Worm (Caenorhabditis elegans) whole organism, young adult: ENCODE measurements around the gene nep-25.
"Not testable (repeated sequence)": the region's sequence is repeated elsewhere in the genome, so short reads cannot be mapped to it uniquely, and the experiment has no call there.

Source experiments
- B0019.2 ChIP-seq: fragments of 200-800 bp; sonication (Bioruptor generic); conservative IDR thresholded peaks from 2 replicates; pipeline ENCODE4 v1.3.6; 2022; ENCODE audit warnings: missing genetic modification reagents, missing genetic modification characterization, missing compliant biosample characterization
- B0035.1 ChIP-seq: sonication (generic microtip); optimal IDR thresholded peaks from 2 replicates; lab custom pipeline; 2016; ENCODE audit warnings: missing genetic modification characterization, mild to moderate bottlenecking, missing compliant biosample characterization, missing genotype, missing genetic modification reagents
- D2030.7 ChIP-seq: fragments of 200-800 bp; sonication (Bioruptor generic); IDR thresholded peaks from 2 replicates; pipeline ENCODE4 v1.3.6; 2022; ENCODE audit warnings: missing genetic modification reagents, missing genetic modification characterization, missing compliant biosample characterization
- F39B2.1 ChIP-seq: fragments of 200-800 bp; sonication (Bioruptor generic); IDR thresholded peaks from 2 replicates; pipeline ENCODE4 v1.3.6; 2022; ENCODE audit warnings: missing genetic modification reagents, missing genetic modification characterization, missing compliant biosample characterization
- F55B11.4 ChIP-seq: sonication (generic microtip); optimal IDR thresholded peaks from 2 replicates; lab custom pipeline; 2016; ENCODE audit warnings: missing compliant biosample characterization, missing genetic modification characterization, borderline replicate concordance; ENCODE audit not compliant: insufficient read depth
- K11D2.4 ChIP-seq: fragments of 200-800 bp; sonication (Bioruptor generic); IDR thresholded peaks from 2 replicates; pipeline ENCODE4 v1.3.6; 2022; ENCODE audit warnings: missing genetic modification reagents, missing genetic modification characterization, missing compliant biosample characterization
- K12H6.12 ChIP-seq: fragments of 200-800 bp; sonication (Bioruptor generic); optimal IDR thresholded peaks from 2 replicates; lab custom pipeline; 2018; ENCODE audit warnings: mild to moderate bottlenecking, missing genetic modification characterization, missing compliant biosample characterization
- T26A5.8 ChIP-seq: sonication (generic microtip); optimal IDR thresholded peaks from 2 replicates; lab custom pipeline; 2016; ENCODE audit warnings: missing genetic modification characterization, missing compliant biosample characterization
- Y53F4B.3 ChIP-seq: fragments of 200-800 bp; sonication (Bioruptor generic); IDR thresholded peaks from 2 replicates; pipeline ENCODE4 v1.3.6; 2022; ENCODE audit warnings: missing genetic modification reagents, missing genetic modification characterization, missing compliant biosample characterization
- Y95B8A.8 ChIP-seq: fragments of 200-800 bp; sonication (Bioruptor generic); IDR thresholded peaks from 2 replicates; pipeline ENCODE4 v1.3.6; 2022; ENCODE audit warnings: missing genetic modification reagents, missing genetic modification characterization, missing compliant biosample characterization
- aptf-2 ChIP-seq: fragments of 200-800 bp; sonication (Bioruptor generic); conservative IDR thresholded peaks from 2 replicates; pipeline ENCODE4 v1.3.6; 2022; ENCODE audit warnings: missing genetic modification reagents, missing genetic modification characterization, missing compliant biosample characterization
- ceh-58 ChIP-seq: fragments of 200-800 bp; sonication (Bioruptor generic); IDR thresholded peaks from 2 replicates; pipeline ENCODE4 v1.3.6; 2022; ENCODE audit warnings: missing genetic modification characterization, missing compliant biosample characterization
- chd-7 ChIP-seq: sonication (generic microtip); optimal IDR thresholded peaks from 2 replicates; lab custom pipeline; 2016; ENCODE audit warnings: mild to moderate bottlenecking, missing genetic modification characterization, moderate library complexity, missing compliant biosample characterization
- die-1 ChIP-seq: sonication (generic microtip); optimal IDR thresholded peaks from 2 replicates; lab custom pipeline; 2016; ENCODE audit warnings: missing genotype, mild to moderate bottlenecking, missing genetic modification characterization, missing compliant biosample characterization
- dox-1 ChIP-seq: fragments of 200-800 bp; sonication (Bioruptor generic); IDR thresholded peaks from 2 replicates; pipeline ENCODE4 v1.3.6; 2022; ENCODE audit warnings: missing genetic modification reagents, missing genetic modification characterization, missing compliant biosample characterization
- egl-44 ChIP-seq: fragments of 200-800 bp; sonication (Bioruptor generic); IDR thresholded peaks from 2 replicates; pipeline ENCODE4 v1.3.6; 2022; ENCODE audit warnings: missing genetic modification reagents, missing genetic modification characterization, missing compliant biosample characterization
- ekl-4 ChIP-seq: fragments of 200-800 bp; sonication (Bioruptor generic); IDR thresholded peaks from 2 replicates; pipeline ENCODE4 v1.3.6; 2022; ENCODE audit warnings: missing genetic modification reagents, missing genetic modification characterization, missing compliant biosample characterization
- ets-4 ChIP-seq: fragments of 200-800 bp; sonication (Bioruptor generic); optimal IDR thresholded peaks from 2 replicates; lab custom pipeline; 2018; ENCODE audit warnings: mild to moderate bottlenecking, missing genetic modification characterization, missing compliant biosample characterization
- him-1 ChIP-seq: sonication (generic microtip); optimal IDR thresholded peaks from 2 replicates; lab custom pipeline; 2016; ENCODE audit warnings: missing genotype, missing genetic modification reagents, missing genetic modification characterization, missing compliant biosample characterization
- hmg-1.2 ChIP-seq: fragments of 200-800 bp; sonication (Bioruptor generic); IDR thresholded peaks from 2 replicates; pipeline ENCODE4 v1.3.6; 2022; ENCODE audit warnings: missing genetic modification reagents, missing genetic modification characterization, missing compliant biosample characterization
- hrde-1 ChIP-seq: sonication (generic microtip); optimal IDR thresholded peaks from 2 replicates; lab custom pipeline; 2016; ENCODE audit warnings: missing genetic modification characterization, mild to moderate bottlenecking, missing compliant biosample characterization, moderate library complexity, missing genotype, missing genetic modification reagents, borderline replicate concordance
- let-526 ChIP-seq: fragments of 200-800 bp; sonication (Bioruptor generic); IDR thresholded peaks from 2 replicates; pipeline ENCODE4 v1.3.6; 2022; ENCODE audit warnings: missing genetic modification reagents, missing genetic modification characterization, missing compliant biosample characterization
- lin-26 ChIP-seq: fragments of 200-800 bp; sonication (Bioruptor generic); IDR thresholded peaks from 2 replicates; pipeline ENCODE4 v1.3.6; 2022; ENCODE audit warnings: missing genetic modification reagents, missing genetic modification characterization, missing compliant biosample characterization
- lin-54 ChIP-seq: fragments of 200-800 bp; sonication (Bioruptor generic); optimal IDR thresholded peaks from 2 replicates; lab custom pipeline; 2018; ENCODE audit warnings: mild to moderate bottlenecking, missing genetic modification characterization, missing compliant biosample characterization
- lir-1 ChIP-seq: fragments of 200-800 bp; sonication (Bioruptor generic); conservative IDR thresholded peaks from 2 replicates; pipeline ENCODE4 v1.3.6; 2022; ENCODE audit warnings: missing genetic modification reagents, missing genetic modification characterization, missing compliant biosample characterization
- madf-3 ChIP-seq: fragments of 200-800 bp; sonication (Bioruptor generic); IDR thresholded peaks from 2 replicates; pipeline ENCODE4 v1.3.6; 2022; ENCODE audit warnings: missing genetic modification reagents, missing genetic modification characterization, missing compliant biosample characterization
- madf-6 ChIP-seq: fragments of 200-800 bp; sonication (Bioruptor generic); IDR thresholded peaks from 2 replicates; pipeline ENCODE4 v1.3.6; 2022; ENCODE audit warnings: missing genetic modification reagents, missing genetic modification characterization, missing compliant biosample characterization
- madf-8 ChIP-seq: fragments of 200-800 bp; sonication (Bioruptor generic); conservative IDR thresholded peaks from 2 replicates; pipeline ENCODE4 v1.3.6; 2022; ENCODE audit warnings: missing genetic modification reagents, missing genetic modification characterization, missing compliant biosample characterization
- mcd-1 ChIP-seq: fragments of 200-800 bp; sonication (Bioruptor generic); IDR thresholded peaks from 2 replicates; pipeline ENCODE4 v1.3.6; 2022; ENCODE audit warnings: missing genetic modification reagents, missing genetic modification characterization, missing compliant biosample characterization
- mes-4 ChIP-seq: sonication (generic microtip); optimal IDR thresholded peaks from 2 replicates; lab custom pipeline; 2016; ENCODE audit warnings: missing genotype, missing genetic modification characterization, missing compliant biosample characterization
- nfya-2 ChIP-seq: fragments of 200-800 bp; sonication (Bioruptor generic); IDR thresholded peaks from 2 replicates; pipeline ENCODE4 v1.3.6; 2022; ENCODE audit warnings: missing genetic modification reagents, missing genetic modification characterization, missing compliant biosample characterization
- nfyb-1 ChIP-seq: fragments of 200-800 bp; sonication (Bioruptor generic); IDR thresholded peaks from 2 replicates; pipeline ENCODE4 v1.3.6; 2022; ENCODE audit warnings: missing genetic modification reagents, missing genetic modification characterization, missing compliant biosample characterization
- nhr-27 ChIP-seq: fragments of 200-800 bp; sonication (Bioruptor generic); optimal IDR thresholded peaks from 2 replicates; lab custom pipeline; 2018; ENCODE audit warnings: mild to moderate bottlenecking, missing genetic modification characterization, moderate library complexity, missing compliant biosample characterization
- nhr-80 ChIP-seq: sonication (generic microtip); optimal IDR thresholded peaks from 2 replicates; lab custom pipeline; 2016; ENCODE audit warnings: missing genetic modification characterization, missing compliant biosample characterization
- nhr-90 ChIP-seq: sonication (generic microtip); optimal IDR thresholded peaks from 2 replicates; lab custom pipeline; 2016; ENCODE audit warnings: missing genotype, mild to moderate bottlenecking, missing genetic modification characterization, missing compliant biosample characterization
- pbrm-1 ChIP-seq: fragments of 200-800 bp; sonication (Bioruptor generic); IDR thresholded peaks from 2 replicates; pipeline ENCODE4 v1.3.6; 2022; ENCODE audit warnings: missing genetic modification reagents, missing genetic modification characterization, missing compliant biosample characterization
- rcor-1 ChIP-seq: fragments of 200-800 bp; sonication (Bioruptor generic); IDR thresholded peaks from 2 replicates; pipeline ENCODE4 v1.3.6; 2022; ENCODE audit warnings: missing genetic modification reagents, missing genetic modification characterization, missing compliant biosample characterization
- ztf-22 ChIP-seq: fragments of 200-800 bp; sonication (Bioruptor generic); optimal IDR thresholded peaks from 2 replicates; lab custom pipeline; 2018; ENCODE audit warnings: mild to moderate bottlenecking, missing genetic modification characterization, moderate library complexity, missing compliant biosample characterization
- ztf-28 ChIP-seq: fragments of 200-800 bp; sonication (Bioruptor generic); IDR thresholded peaks from 2 replicates; pipeline ENCODE4 v1.3.6; 2022; ENCODE audit warnings: missing genetic modification reagents, missing genetic modification characterization, missing compliant biosample characterization

nep-25 gene

DNA sequence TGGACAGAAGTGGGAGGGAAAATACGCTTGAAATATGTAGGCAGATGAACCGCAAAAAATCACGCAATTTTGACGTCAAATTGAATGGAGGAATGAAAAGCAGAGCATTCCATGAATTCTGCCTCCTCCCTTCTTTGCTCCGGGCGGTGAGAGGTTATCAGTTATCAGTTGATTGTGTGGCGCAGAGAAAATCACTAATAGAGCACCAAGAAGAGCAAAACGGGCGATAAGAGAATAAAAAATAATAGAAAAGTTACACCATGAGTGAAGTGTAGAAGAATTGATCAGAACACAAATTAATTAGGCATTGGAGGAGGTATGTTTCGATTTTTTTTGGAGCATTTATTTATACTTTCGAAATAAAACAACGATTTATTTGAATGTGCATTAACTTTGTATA lies 35.5 kb upstream of the nep-25 start:
- no peak for TF ChIP-seq B0035.1
- no peak for TF ChIP-seq B0019.2
- TF ChIP-seq nfyb-1 (GFP tag; lab: Robert Waterston, UW), result 0 out of 2 replicates have a peak, but pooled peaks have one; percentile 13
- no peak for TF ChIP-seq T26A5.8
- TF ChIP-seq chd-7 (tag; lab: Kevin White, UChicago), result no peak
- no peak for TF ChIP-seq madf-3
- TF ChIP-seq ceh-58 (GFP tag; lab: Robert Waterston, UW), result no peak
- TF ChIP-seq nhr-80 (tag; lab: Kevin White, UChicago), result peak; percentile 92
- TF ChIP-seq him-1 (tag; lab: Kevin White, UChicago), result no peak
- TF ChIP-seq mes-4, result no peak
- no peak for TF ChIP-seq K12H6.12
- TF ChIP-seq dox-1 (GFP tag; lab: Robert Waterston, UW), result peak; percentile 33; the same call in 1 of the 2 replicates

DNA sequence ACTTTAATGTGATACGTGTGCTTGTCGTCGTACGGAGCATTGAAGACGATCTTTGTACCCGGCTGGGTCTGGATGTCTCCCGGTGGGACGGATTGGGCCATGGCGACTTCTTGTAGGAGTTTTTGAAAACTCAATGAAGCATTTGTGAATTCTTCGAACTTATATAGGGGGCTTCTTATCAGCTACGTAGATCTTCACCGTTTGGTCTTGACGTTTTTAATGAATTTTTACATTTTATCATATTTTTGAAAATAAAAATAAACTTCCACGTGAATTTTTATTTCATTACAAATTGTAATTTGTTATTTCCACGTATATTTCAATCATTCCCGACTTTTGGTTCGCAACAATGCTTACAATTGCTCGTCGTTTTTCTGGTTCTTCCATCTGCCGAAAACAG lies 31.8 kb upstream of the nep-25 start, which contains the start of the genes msp-64 and ZK1248.5:
msp-64 (minus strand) TSS at position 101 of the 400 bp plus-strand sequence.
ZK1248.5 (plus strand) TSS at position 285 of the 400 bp plus-strand sequence.
- no peak for TF ChIP-seq ets-4 (GFP tag; lab: Kevin White, UChicago)

- not testable (repeated sequence) for TF ChIP-seq hrde-1 (tag; lab: Kevin White, UChicago); rcor-1; egl-44
Observed at ce11 chrII:5815382-5815781, 26.7 kb upstream of the nep-25 start, which contains the start of gene wago-5. TSS of gene wago-5 (minus strand) at chrII:5815482.

DNA sequence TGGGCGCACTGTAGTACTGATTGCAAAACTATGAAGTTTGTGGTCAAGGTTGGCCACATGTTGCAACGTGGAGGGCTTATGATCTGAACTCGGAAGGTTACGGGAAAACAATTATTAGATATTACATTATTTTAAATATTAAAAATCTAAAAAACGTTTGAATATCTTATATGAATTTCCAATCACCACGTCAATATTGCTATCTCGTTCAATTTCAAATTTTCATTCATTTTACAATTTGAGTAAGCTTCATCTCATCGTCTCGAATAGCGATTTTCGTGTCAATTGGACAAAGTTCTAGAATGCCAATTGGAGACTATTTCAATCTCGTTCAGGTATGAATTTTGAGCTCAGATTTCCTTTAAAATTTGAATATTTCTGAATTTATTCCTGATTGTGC lies 25.7 kb upstream of the nep-25 start, which contains the start of gene ZK1248.20:
ZK1248.20 (plus strand) TSS at position 301 of the 400 bp plus-strand sequence.
- TF ChIP-seq lir-1 (GFP tag; lab: Robert Waterston, UW), result no peak
- no peak for TF ChIP-seq madf-3
- no peak for TF ChIP-seq let-526 (GFP tag; lab: Robert Waterston, UW)
- TF ChIP-seq hmg-1.2, result no peak
- no peak for TF ChIP-seq pbrm-1

- TF ChIP-seq die-1 (tag; lab: Kevin White, UChicago) (no peak), madf-6 (no peak)
Observed at ce11 chrII:5818298-5818697, 23.7 kb upstream of the nep-25 start, which contains the start of gene ZK1248.4. TSS of gene ZK1248.4 (plus strand) at chrII:5818598.

DNA sequence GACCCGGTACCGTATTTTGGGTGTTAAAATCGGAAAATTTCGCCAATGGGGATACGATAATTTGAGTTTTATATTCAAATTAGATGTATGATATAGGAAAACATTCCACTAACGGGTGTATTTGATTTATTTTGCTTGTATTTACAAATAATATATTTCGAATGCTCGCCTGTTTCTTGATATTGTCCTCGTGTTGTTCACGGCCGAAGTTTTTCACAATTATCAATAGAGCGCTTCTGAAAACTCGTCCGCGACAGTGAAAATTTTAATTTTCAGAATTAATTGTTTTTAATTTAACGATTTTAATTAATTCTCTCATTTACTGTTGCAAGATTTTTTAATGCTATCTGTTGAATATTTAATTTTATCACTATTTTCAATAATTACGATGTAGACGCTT lies 22.4 kb upstream of the nep-25 start:
- no peak for TF ChIP-seq ztf-22 (GFP tag; lab: Kevin White, UChicago)
- no peak for TF ChIP-seq lin-26 (GFP tag; lab: Robert Waterston, UW)
- 0 out of 2 replicates have a peak, but pooled peaks have one; percentile 21 for TF ChIP-seq Y95B8A.8 (GFP tag; lab: Robert Waterston, UW)
- TF ChIP-seq mes-4, result no peak
- TF ChIP-seq madf-6, result peak; percentile 53
- no peak for TF ChIP-seq madf-3
- TF ChIP-seq nhr-90 (tag; lab: Kevin White, UChicago), result no peak
- no peak for TF ChIP-seq F55B11.4 (tag; lab: Kevin White, UChicago)
- TF ChIP-seq ekl-4 (GFP tag; lab: Robert Waterston, UW), result no peak
- peak; percentile 68 for TF ChIP-seq rcor-1
- TF ChIP-seq mcd-1 (GFP tag; lab: Robert Waterston, UW), result peak; percentile 82
- 0 out of 2 replicates have a peak, but pooled peaks have one; percentile 41 for TF ChIP-seq pbrm-1
- 0 out of 2 replicates have a peak, but pooled peaks have one; percentile 26 for TF ChIP-seq aptf-2 (GFP tag; lab: Robert Waterston, UW)
- TF ChIP-seq nhr-27 (tag; lab: Kevin White, UChicago), result no peak
- no peak for TF ChIP-seq K11D2.4 (GFP tag; lab: Robert Waterston, UW)
- TF ChIP-seq F39B2.1 (GFP tag; lab: Robert Waterston, UW), result no peak
- no peak for TF ChIP-seq egl-44
- TF ChIP-seq D2030.7, result peak; percentile 51; the same call in 1 of the 2 replicates
- peak; percentile 39; the same call in 1 of the 2 replicates for TF ChIP-seq madf-8 (GFP tag; lab: Robert Waterston, UW)
- TF ChIP-seq nfya-2, result no peak
- peak; percentile 15 for TF ChIP-seq lin-54 (GFP tag; lab: Kevin White, UChicago)
- TF ChIP-seq Y53F4B.3 (GFP tag; lab: Robert Waterston, UW), result no peak
- TF ChIP-seq ztf-28 (GFP tag; lab: Robert Waterston, UW), result 0 out of 2 replicates have a peak, but pooled peaks have one; percentile 61
